Fruit fly (Drosophila melanogaster) whole organism, prepupa: ENCODE results near the gene Agxt.

Experiments used
- Blimp-1 ChIP-seq: fragments of 200-800 bp; sonication (Bioruptor generic); optimal IDR thresholded peaks from 3 replicates; lab custom pipeline; 2017; ENCODE audit warnings: missing biosample characterization, missing genetic modification characterization, mild to moderate bottlenecking, moderate library complexity, missing genetic modification reagents
- CG10631 ChIP-seq: fragments of 200-800 bp; sonication (Bioruptor generic); optimal IDR thresholded peaks from 2 replicates; lab custom pipeline; 2016; ENCODE audit warnings: missing biosample characterization, missing genetic modification characterization
- CG10669 ChIP-seq: fragments of 200-800 bp; sonication (Bioruptor generic); optimal IDR thresholded peaks from 3 replicates; lab custom pipeline; 2018; ENCODE audit warnings: missing biosample characterization, mild to moderate bottlenecking, missing genetic modification characterization, moderate library complexity
- CG11294 ChIP-seq: fragments of 200-800 bp; sonication (Bioruptor generic); IDR thresholded peaks from 2 replicates; pipeline ENCODE4 v1.3.6; 2022; ENCODE audit warnings: missing biosample characterization, missing genetic modification characterization
- CG11762 ChIP-seq: fragments of 200-800 bp; sonication (Bioruptor generic); optimal IDR thresholded peaks from 3 replicates; lab custom pipeline; 2016; ENCODE audit warnings: missing biosample characterization, missing genetic modification characterization; ENCODE audit not compliant: insufficient read depth
- CG11902 ChIP-seq: fragments of 200-800 bp; sonication (Bioruptor generic); optimal IDR thresholded peaks from 3 replicates; lab custom pipeline; 2016; ENCODE audit warnings: missing biosample characterization, missing genetic modification characterization
- CG1621 ChIP-seq: fragments of 200-800 bp; sonication (Bioruptor generic); optimal IDR thresholded peaks from 3 replicates; lab custom pipeline; 2018; ENCODE audit warnings: missing biosample characterization, mild to moderate bottlenecking, missing genetic modification characterization
- CG34406 ChIP-seq: fragments of 200-800 bp; sonication (Bioruptor generic); optimal IDR thresholded peaks from 3 replicates; lab custom pipeline; 2016; ENCODE audit warnings: missing biosample characterization, missing genetic modification characterization
- CG4318 ChIP-seq: fragments of 200-800 bp; sonication (Bioruptor generic); optimal IDR thresholded peaks from 3 replicates; lab custom pipeline; 2017; ENCODE audit warnings: missing biosample characterization, mild to moderate bottlenecking, missing genetic modification characterization
- CG6276 ChIP-seq: fragments of 200-800 bp; sonication (Bioruptor generic); optimal IDR thresholded peaks from 2 replicates; lab custom pipeline; 2017; ENCODE audit warnings: missing biosample characterization, mild to moderate bottlenecking, missing genetic modification characterization
- CG6854 ChIP-seq: fragments of 200-800 bp; sonication (Bioruptor generic); optimal IDR thresholded peaks from 2 replicates; lab custom pipeline; 2017; ENCODE audit warnings: missing biosample characterization, mild to moderate bottlenecking, missing genetic modification characterization
- CG8632 ChIP-seq: fragments of 200-800 bp; sonication (Bioruptor generic); optimal IDR thresholded peaks from 3 replicates; lab custom pipeline; 2016; ENCODE audit warnings: missing biosample characterization, missing genetic modification characterization
- Eip75B ChIP-seq: fragments of 200-800 bp; sonication (Bioruptor generic); optimal IDR thresholded peaks from 3 replicates; lab custom pipeline; 2016; ENCODE audit warnings: missing biosample characterization, missing genetic modification characterization
- Eip78C ChIP-seq: fragments of 200-800 bp; sonication (Bioruptor generic); peaks from one replicate; lab custom pipeline; 2016; ENCODE audit warnings: missing biosample characterization, missing genetic modification characterization
- Ets96B ChIP-seq: fragments of 200-800 bp; optimal IDR thresholded peaks from 2 replicates; lab custom pipeline; 2019; ENCODE audit warnings: missing biosample characterization, mild to moderate bottlenecking, missing genetic modification characterization, moderate library complexity
- Hr38 ChIP-seq: sonication (Bioruptor generic); optimal IDR thresholded peaks from 2 replicates; lab custom pipeline; 2016; ENCODE audit warnings: missing biosample characterization, missing genetic modification characterization
- Hr39 ChIP-seq: fragments of 200-800 bp; sonication (Bioruptor generic); optimal IDR thresholded peaks from 2 replicates; lab custom pipeline; 2016; ENCODE audit warnings: missing biosample characterization, missing genetic modification characterization
- Hr4 ChIP-seq: fragments of 200-800 bp; sonication (Bioruptor generic); optimal IDR thresholded peaks from 3 replicates; lab custom pipeline; 2016; ENCODE audit warnings: missing biosample characterization, missing genetic modification characterization
- Lpt ChIP-seq: fragments of 200-800 bp; sonication (Bioruptor generic); optimal IDR thresholded peaks from 3 replicates; lab custom pipeline; 2016; ENCODE audit warnings: missing biosample characterization, missing genetic modification characterization
- OdsH ChIP-seq: fragments of 200-800 bp; sonication (Bioruptor generic); optimal IDR thresholded peaks from 3 replicates; lab custom pipeline; 2016; ENCODE audit warnings: missing biosample characterization, missing genetic modification characterization
- Smox ChIP-seq: fragments of 200-800 bp; sonication (Bioruptor generic); optimal IDR thresholded peaks from 3 replicates; lab custom pipeline; 2016; ENCODE audit warnings: missing biosample characterization, missing genetic modification characterization
- Sox102F ChIP-seq: fragments of 200-800 bp; sonication (Bioruptor generic); optimal IDR thresholded peaks from 2 replicates; lab custom pipeline; 2016; ENCODE audit warnings: missing biosample characterization, mild to moderate bottlenecking, missing genetic modification characterization
- Sox14 ChIP-seq: fragments of 200-800 bp; sonication (Bioruptor generic); optimal IDR thresholded peaks from 3 replicates; lab custom pipeline; 2016; ENCODE audit warnings: missing biosample characterization, missing genetic modification characterization
- Sox15 ChIP-seq: fragments of 200-800 bp; sonication (Bioruptor generic); optimal IDR thresholded peaks from 3 replicates; lab custom pipeline; 2016; ENCODE audit warnings: missing biosample characterization, missing genetic modification characterization
- cyc ChIP-seq: fragments of 200-800 bp; sonication (Bioruptor generic); optimal IDR thresholded peaks from 3 replicates; lab custom pipeline; 2016; ENCODE audit warnings: missing biosample characterization, missing genetic modification characterization
- dac ChIP-seq: fragments of 200-800 bp; sonication (Bioruptor generic); optimal IDR thresholded peaks from 2 replicates; lab custom pipeline; 2017; ENCODE audit warnings: missing biosample characterization, mild to moderate bottlenecking, missing genetic modification characterization
- dsx ChIP-seq: fragments of 200-800 bp; optimal IDR thresholded peaks from 3 replicates; lab custom pipeline; 2019; ENCODE audit warnings: missing biosample characterization, mild to moderate bottlenecking, missing genetic modification characterization, moderate library complexity; ENCODE audit not compliant: poor library complexity, severe bottlenecking
- eg ChIP-seq: fragments of 200-800 bp; sonication (Bioruptor generic); IDR thresholded peaks from 3 replicates; pipeline ENCODE4 v1.3.6; 2022; ENCODE audit warnings: missing biosample characterization, missing genetic modification characterization
- fd59A ChIP-seq: fragments of 200-800 bp; sonication (Bioruptor generic); optimal IDR thresholded peaks from 2 replicates; lab custom pipeline; 2017; ENCODE audit warnings: missing biosample characterization, mild to moderate bottlenecking, missing genetic modification characterization, missing genetic modification reagents
- fkh ChIP-seq: fragments of 200-800 bp; sonication (Bioruptor generic); optimal IDR thresholded peaks from 3 replicates; lab custom pipeline; 2017; ENCODE audit warnings: missing biosample characterization, mild to moderate bottlenecking, missing genetic modification characterization, moderate library complexity
- net ChIP-seq: fragments of 200-800 bp; sonication (Bioruptor generic); optimal IDR thresholded peaks from 3 replicates; lab custom pipeline; 2016; ENCODE audit warnings: missing biosample characterization, missing genetic modification characterization
- salr ChIP-seq, 2 experiments: fragments of 200-800 bp; sonication (Bioruptor generic); optimal IDR thresholded peaks; 3 replicates each; lab custom pipeline; 2016 to 2018; ENCODE audit warnings: missing biosample characterization in 2 of 2, missing genetic modification characterization in 2 of 2, mild to moderate bottlenecking in 1 of 2
- svp ChIP-seq: fragments of 200-800 bp; sonication (Bioruptor generic); peaks from one replicate; lab custom pipeline; 2016; ENCODE audit warnings: missing biosample characterization, missing genetic modification characterization

Gene Agxt

DNA sequence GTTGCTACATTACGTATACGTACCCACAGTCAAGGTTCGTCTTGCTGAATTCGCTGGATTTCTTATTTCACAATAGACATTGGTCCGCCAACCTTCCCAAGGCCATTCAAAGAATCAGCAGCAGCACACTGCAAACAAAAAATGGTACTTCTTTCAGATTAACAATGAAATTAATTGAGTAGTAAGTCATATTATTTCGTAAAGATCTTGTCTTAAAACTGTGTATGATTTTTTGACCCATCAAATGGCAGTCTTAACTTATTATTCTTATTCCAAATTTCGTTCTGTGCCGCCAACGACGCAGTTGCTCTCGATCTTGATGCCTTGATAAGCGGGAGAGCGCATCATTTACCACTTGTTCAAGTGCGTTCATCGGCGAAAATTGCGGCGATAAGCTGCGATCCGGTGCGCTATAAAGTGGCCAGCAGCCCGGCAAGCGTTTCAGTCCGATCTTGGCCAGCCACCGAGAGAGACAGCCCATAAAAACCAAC, at the start of gene Agxt (continued):
- TF ChIP-seq salr (GFP tag; optimal IDR thresholded peaks at IDR 0.05; lab: Kevin White, UChicago), result peak in 1 of 2 experiments; percentile 13
- TF ChIP-seq Ets96B, result peak; percentile 57
- no peak for TF ChIP-seq CG6854 (GFP tag; lab: Kevin White, UChicago)
- TF ChIP-seq dsx (GFP tag; lab: Kevin White, UChicago), result peak; percentile 52
- TF ChIP-seq Hr4 (GFP tag; lab: Kevin White, UChicago), result peak; percentile 29
- TF ChIP-seq CG10669, result peak; percentile 59
- no peak for TF ChIP-seq dac (GFP tag; lab: Kevin White, UChicago)
- peak; percentile 45 for TF ChIP-seq cyc (GFP tag; lab: Kevin White, UChicago)

dm6 chrX:6513193-6513592, 15.6 kb upstream of the Agxt start:
- TF ChIP-seq Hr39 (no peak), CG34406 (GFP tag; lab: Kevin White, UChicago) (no peak), dac (GFP tag; lab: Kevin White, UChicago) (no peak), CG11294 (GFP tag; lab: Robert Waterston, UW) (no peak), Smox (no peak), CG11762 (GFP tag; lab: Kevin White, UChicago) (no peak), Sox15 (GFP tag; lab: Kevin White, UChicago) (no peak), CG6276 (no peak), CG11902 (GFP tag; lab: Kevin White, UChicago) (no peak), Sox102F (GFP tag; lab: Kevin White, UChicago) (no peak), cyc (GFP tag; lab: Kevin White, UChicago) (no peak), net (no peak), salr (GFP tag; optimal IDR thresholded peaks at IDR 0.05; lab: Kevin White, UChicago) (no peak), Ets96B (no peak), CG8632 (no peak), Hr38 (no peak), Blimp-1 (no peak), OdsH (GFP tag; lab: Kevin White, UChicago) (no peak), CG10631 (GFP tag; lab: Kevin White, UChicago) (no peak)

dm6 chrX:6524217-6524616, 4.5 kb upstream of the Agxt start, which contains the start of the genes CG42340 and CG3918:
Gene CG42340, minus strand, starts transcription at chrX:6524323.
Gene CG3918, plus strand, starts transcription at chrX:6524464.
- TF ChIP-seq Lpt (GFP tag; lab: Kevin White, UChicago), result no peak
- TF ChIP-seq fkh (GFP tag; lab: Kevin White, UChicago), result peak; percentile 76
- TF ChIP-seq CG6276, result no peak
- peak; percentile 2 for TF ChIP-seq CG34406 (GFP tag; lab: Kevin White, UChicago)
- TF ChIP-seq Sox14 (GFP tag; lab: Kevin White, UChicago), result peak; percentile 42
- no peak for TF ChIP-seq svp (GFP tag; lab: Kevin White, UChicago)
- 0 out of 3 replicates have a peak, but pooled peaks have one; percentile 7 for TF ChIP-seq eg (GFP tag; lab: Robert Waterston, UW)
- TF ChIP-seq CG1621 (tag; lab: Kevin White, UChicago), result peak; percentile 71
- TF ChIP-seq CG10631 (GFP tag; lab: Kevin White, UChicago), result no peak
- no peak for TF ChIP-seq Hr4 (GFP tag; lab: Kevin White, UChicago)

- TF ChIP-seq fd59A (GFP tag; lab: Kevin White, UChicago) (no peak), CG10669 (no peak), CG4318 (GFP tag; lab: Kevin White, UChicago) (no peak), Eip78C (peak; percentile 34), Eip75B (no peak), svp (GFP tag; lab: Kevin White, UChicago) (peak; percentile 47), Hr4 (GFP tag; lab: Kevin White, UChicago) (no peak)
- TF ChIP-seq, all 60 proteins: peak for 2
Observed at dm6 chrX:6527680-6528079, 1.1 kb upstream of the Agxt start, which contains the start of gene CG3342. Gene CG3342, minus strand, starts transcription at chrX:6527888.
